Worm (Caenorhabditis elegans): Measurements from ENCODE around the gene F46H6.5.

F46H6.5 gene

ce11 chrX:4523887-4524350 is 31.9 kb upstream of the F46H6.5 start, which contains the start of gene pdi-2:
Gene pdi-2, plus strand, starts transcription at chrX:4524155.
- no peak for TF ChIP-seq ZK185.1 (tag; optimal IDR thresholded peaks at IDR 0.05; ENCODE audit: poor library complexity, severe bottlenecking)
- TF ChIP-seq Y53G8AR.9 (GFP tag; conservative IDR thresholded peaks at IDR 0.05), result no peak; the same call in 1 of the 2 replicates
- no peak for TF ChIP-seq B0261.1 (tag; optimal IDR thresholded peaks at IDR 0.05)
- TF ChIP-seq snpc-3.4 (tag; optimal IDR thresholded peaks at IDR 0.05), result no peak
- no peak for TF ChIP-seq hmg-20 (GFP tag; IDR thresholded peaks at IDR 0.05)
- TF ChIP-seq F57C9.4 (tag; optimal IDR thresholded peaks at IDR 0.05), result no peak
- peak; percentile 35 for TF ChIP-seq hmg-1.2 (GFP tag; IDR thresholded peaks at IDR 0.05)
- TF ChIP-seq C06A6.2 (GFP tag; conservative IDR thresholded peaks at IDR 0.05), result 0 out of 2 replicates have a peak, but pooled peaks have one; percentile 32
- no peak for TF ChIP-seq nfya-2 (GFP tag; IDR thresholded peaks at IDR 0.05)
- peak; percentile 59 for TF ChIP-seq ekl-4 (GFP tag; IDR thresholded peaks at IDR 0.05)
- TF ChIP-seq lin-26 (GFP tag; IDR thresholded peaks at IDR 0.05), result 0 out of 2 replicates have a peak, but pooled peaks have one; percentile 19
- TF ChIP-seq attf-6 (GFP tag; IDR thresholded peaks at IDR 0.05), result no peak
- TF ChIP-seq B0019.2 (GFP tag; conservative IDR thresholded peaks at IDR 0.05), result no peak
- no peak for TF ChIP-seq mel-28 (tag; optimal IDR thresholded peaks at IDR 0.05; ENCODE audit: borderline replicate concordance)
- no peak for TF ChIP-seq aptf-3 (GFP tag; IDR thresholded peaks at IDR 0.05)
- no peak for TF ChIP-seq die-1 (tag; optimal IDR thresholded peaks at IDR 0.05)
- no peak for TF ChIP-seq fkh-3 (tag; optimal IDR thresholded peaks at IDR 0.05)
- peak; percentile 57 for TF ChIP-seq rcor-1 (GFP tag; IDR thresholded peaks at IDR 0.05)
- TF ChIP-seq gei-17 (GFP tag; optimal IDR thresholded peaks at IDR 0.05), result peak; percentile 41
- TF ChIP-seq snpc-4 (GFP tag; optimal IDR thresholded peaks at IDR 0.05), result no peak
- TF ChIP-seq snpc-4 (tag; optimal IDR thresholded peaks at IDR 0.05), result no peak
- TF ChIP-seq efl-1 (GFP tag; optimal IDR thresholded peaks at IDR 0.05), result no peak
- no peak for TF ChIP-seq ceh-100 (GFP tag; IDR thresholded peaks at IDR 0.05)
- TF ChIP-seq attf-5 (GFP tag; optimal IDR thresholded peaks at IDR 0.05), result peak; percentile 64
- no peak for TF ChIP-seq akir-1 (GFP tag; optimal IDR thresholded peaks at IDR 0.05)
- peak; percentile 44; the same call in 1 of the 2 replicates for TF ChIP-seq B0336.3 (GFP tag; IDR thresholded peaks at IDR 0.05)
- no peak for TF ChIP-seq him-1 (tag; optimal IDR thresholded peaks at IDR 0.05)
- peak; percentile 96 for TF ChIP-seq egrh-3 (GFP tag; IDR thresholded peaks at IDR 0.05)
- no peak for TF ChIP-seq let-526 (GFP tag; IDR thresholded peaks at IDR 0.05)
- TF ChIP-seq athp-1 (tag; optimal IDR thresholded peaks at IDR 0.05), result peak; percentile 10
- TF ChIP-seq F49E8.2 (tag; optimal IDR thresholded peaks at IDR 0.05; ENCODE audit: insufficient read depth), result no peak
- TF ChIP-seq lag-1 (GFP tag; IDR thresholded peaks at IDR 0.05), result no peak
- peak in 1 of 3 experiments; percentile 44 for TF ChIP-seq lin-35 (GFP tag; optimal IDR thresholded peaks at IDR 0.05)
- TF ChIP-seq Y95B8A.8 (GFP tag; IDR thresholded peaks at IDR 0.05), result no peak
- no peak for TF ChIP-seq madf-10 (tag; optimal IDR thresholded peaks at IDR 0.05)
- peak; percentile 12; the same call in 1 of the 2 replicates for TF ChIP-seq bed-2 (GFP tag; IDR thresholded peaks at IDR 0.05)
- TF ChIP-seq madf-6 (GFP tag; IDR thresholded peaks at IDR 0.05), result no peak
- no peak for TF ChIP-seq hsf-1 (GFP tag; IDR thresholded peaks at IDR 0.05)
- 0 out of 2 replicates have a peak, but pooled peaks have one; percentile 18 for TF ChIP-seq D2030.7 (GFP tag; IDR thresholded peaks at IDR 0.05)
- TF ChIP-seq xnd-1 (tag; optimal IDR thresholded peaks at IDR 0.05), result no peak
- peak; percentile 53; the same call in 1 of the 2 replicates for TF ChIP-seq egl-44 (GFP tag; IDR thresholded peaks at IDR 0.05)
- no peak for TF ChIP-seq rec-8 (tag; optimal IDR thresholded peaks at IDR 0.05)
- no peak for TF ChIP-seq unc-62 (GFP tag; optimal IDR thresholded peaks at IDR 0.05)
- TF ChIP-seq ets-4 (GFP tag; optimal IDR thresholded peaks at IDR 0.05), result no peak
- TF ChIP-seq hlh-12 (tag; optimal IDR thresholded peaks at IDR 0.05), result no peak
- TF ChIP-seq ztf-28 (GFP tag; IDR thresholded peaks at IDR 0.05), result no peak
- TF ChIP-seq F33H1.4 (GFP tag; IDR thresholded peaks at IDR 0.05), result no peak
- TF ChIP-seq Y56A3A.18 (GFP tag; IDR thresholded peaks at IDR 0.05), result no peak
- no peak for TF ChIP-seq sea-2 (GFP tag; IDR thresholded peaks at IDR 0.05)

Data from whole organism, young adult.